Worm (Caenorhabditis elegans) whole organism, L1 larva: ENCODE data around the gene C49C8.2.
A peak's percentile ranks its signal among the peaks of the same experiment; 100 is the strongest.

Experiments
- aly-2 ChIP-seq: fragments of 150-350 bp; optimal IDR thresholded peaks from 2 replicates; lab custom pipeline; 2014; ENCODE audit warnings: missing biosample characterization, missing genetic modification characterization
- dpl-1 ChIP-seq, 3 experiments: fragments of 150-350 bp in 2 of 3; sonication (generic microtip) in 1 of 3; optimal IDR thresholded peaks; 2 replicates each; lab custom pipeline; 2014 to 2017; ENCODE audit warnings: missing biosample characterization in 3 of 3, missing genetic modification characterization in 3 of 3, missing genetic modification reagents in 3 of 3
- efl-1 ChIP-seq, 4 experiments: fragments of 150-350 bp; optimal IDR thresholded peaks in 3 of 4; peaks in 1 of 4; 1 replicate in 1 of 4; 2 replicates in 3 of 4; lab custom pipeline; 2014; ENCODE audit warnings: missing biosample characterization in 2 of 4, missing genetic modification characterization in 2 of 4, missing genetic modification reagents in 2 of 4
- fkh-10 ChIP-seq: sonication (generic microtip); optimal IDR thresholded peaks from 2 replicates; lab custom pipeline; 2017; ENCODE audit warnings: missing biosample characterization, missing genetic modification reagents, missing genetic modification characterization
- lin-15B ChIP-seq: fragments of 150-350 bp; sonication (generic microtip); optimal IDR thresholded peaks from 3 replicates; lab custom pipeline; 2014; ENCODE audit warnings: missing biosample characterization, missing genetic modification characterization
- nhr-237 ChIP-seq: fragments of 150-350 bp; optimal IDR thresholded peaks from 2 replicates; lab custom pipeline; 2014; ENCODE audit warnings: missing biosample characterization, missing genetic modification characterization
- nhr-71 ChIP-seq: sonication (generic microtip); optimal IDR thresholded peaks from 2 replicates; lab custom pipeline; 2016; ENCODE audit warnings: mild to moderate bottlenecking, missing genetic modification characterization, moderate library complexity, missing compliant biosample characterization
- pag-3 ChIP-seq: sonication (generic microtip); optimal IDR thresholded peaks from 2 replicates; lab custom pipeline; 2017; ENCODE audit warnings: missing genetic modification characterization, mild to moderate bottlenecking, missing compliant biosample characterization, antibody characterized with exemption, borderline replicate concordance; ENCODE audit not compliant: insufficient read depth
- pqm-1 ChIP-seq: sonication (generic microtip); optimal IDR thresholded peaks from 3 replicates; lab custom pipeline; 2017; ENCODE audit warnings: missing biosample characterization, missing genetic modification characterization
- snpc-4 ChIP-seq: fragments of 150-350 bp; optimal IDR thresholded peaks from 2 replicates; lab custom pipeline; 2014; ENCODE audit warnings: missing biosample characterization, missing genetic modification characterization
- unc-62 ChIP-seq: fragments of 150-350 bp; optimal IDR thresholded peaks from 2 replicates; lab custom pipeline; 2014; ENCODE audit warnings: missing biosample characterization, missing genetic modification reagents, missing genetic modification characterization
- ztf-11 ChIP-seq, 2 experiments: sonication (generic microtip); optimal IDR thresholded peaks; 2 replicates each; lab custom pipeline; 2016 to 2017; ENCODE audit warnings: missing genetic modification characterization in 2 of 2, missing biosample characterization in 1 of 2, missing compliant biosample characterization in 1 of 2

ce11 chrIV:8665778-8666177, 14.9 kb downstream of the C49C8.2 start:
- TF ChIP-seq aly-2 (tag; lab: Kevin White, UChicago) (no peak), unc-62 (GFP tag; lab: Kevin White, UChicago) (no peak), lin-15B (tag; lab: Kevin White, UChicago) (no peak), ztf-11 (tag; optimal IDR thresholded peaks at IDR 0.05; lab: Kevin White, UChicago) (no peak), fkh-10 (no peak), nhr-237 (tag; lab: Kevin White, UChicago) (no peak), efl-1 (optimal IDR thresholded peaks at IDR 0.05; lab: Kevin White, UChicago) (no peak), efl-1 (GFP tag; optimal IDR thresholded peaks at IDR 0.05 in 1 of 2; lab: Kevin White, UChicago) (peak in 1 of 2 experiments; percentile 29), pag-3 (tag; lab: Kevin White, UChicago) (no peak), dpl-1 (GFP tag; optimal IDR thresholded peaks at IDR 0.05; lab: Kevin White, UChicago) (peak in 1 of 3 experiments; percentile 15), nhr-71 (no peak), pqm-1 (tag; lab: Kevin White, UChicago) (no peak), snpc-4 (tag; lab: Kevin White, UChicago) (no peak)
